Fruit fly (Drosophila melanogaster) whole organism: Measurements from ENCODE around the gene CG6106.

Source experiments
- CG8478 ChIP-seq: fragments of >200 bp; optimal IDR thresholded peaks from 2 replicates; lab custom pipeline; 2018; ENCODE audit warnings: inconsistent platforms
- Dll ChIP-seq: fragments of >200 bp; optimal IDR thresholded peaks from 2 replicates; lab custom pipeline; 2017
- EcR ChIP-seq, 2 experiments: fragments of >200 bp; optimal IDR thresholded peaks; 2 replicates each; lab custom pipeline; 2017; ENCODE audit warnings: missing biosample characterization in 2 of 2, missing genetic modification characterization in 2 of 2, missing genetic modification reagents in 2 of 2
- pan ChIP-seq: fragments of >200 bp; optimal IDR thresholded peaks from 2 replicates; lab custom pipeline; 2017
- psq ChIP-seq: fragments of >200 bp; optimal IDR thresholded peaks from 2 replicates; lab custom pipeline; 2017
- usp ChIP-seq: fragments of >200 bp; optimal IDR thresholded peaks from 2 replicates; lab custom pipeline; 2017; ENCODE audit warnings: missing biosample characterization, missing genetic modification characterization, mixed read lengths

- TF ChIP-seq psq: no peak
- no peak for TF ChIP-seq pan (lab: Kevin White, UChicago)
- no peak for TF ChIP-seq usp
- TF ChIP-seq CG8478 (lab: Kevin White, UChicago): no peak
- no peak for TF ChIP-seq EcR (GFP tag; optimal IDR thresholded peaks at IDR 0.05; lab: Kevin White, UChicago)
- no peak for TF ChIP-seq Dll
Measured at dm6 chrX:18374421-18374935, 15.8 kb downstream of the CG6106 start.
